Worm (Caenorhabditis elegans) whole organism, midembryonic: ENCODE measurements around the gene oac-32.

Experiments
- T22C8.4 ChIP-seq: fragments of 200-800 bp; sonication (Bioruptor generic); IDR thresholded peaks from 2 replicates; pipeline ENCODE4 v1.3.6; 2022; ENCODE audit warnings: missing genetic modification characterization, missing compliant biosample characterization
- flt-1 ChIP-seq: fragments of 200-800 bp; sonication (Bioruptor generic); IDR thresholded peaks from 2 replicates; pipeline ENCODE4 v1.3.6; 2022; ENCODE audit warnings: missing genetic modification characterization, missing compliant biosample characterization
- klf-2 ChIP-seq: fragments of 200-800 bp; sonication (Bioruptor generic); conservative IDR thresholded peaks from 2 replicates; pipeline ENCODE4 v1.3.6; 2022; ENCODE audit warnings: missing genetic modification reagents, missing genetic modification characterization, missing compliant biosample characterization
- med-1 ChIP-seq: sonication (generic microtip); optimal IDR thresholded peaks from 2 replicates; lab custom pipeline; 2017; ENCODE audit warnings: missing genetic modification characterization, mild to moderate bottlenecking, missing compliant biosample characterization, antibody characterized with exemption, missing genetic modification reagents; ENCODE audit not compliant: insufficient read depth
- ref-1 ChIP-seq: fragments of 200-800 bp; sonication (Bioruptor generic); conservative IDR thresholded peaks from 2 replicates; pipeline ENCODE4 v1.3.6; 2022; ENCODE audit warnings: missing genetic modification reagents, missing genetic modification characterization, missing compliant biosample characterization

- TF ChIP-seq ref-1 (GFP tag; lab: Robert Waterston, UW) (no peak), klf-2 (GFP tag; lab: Robert Waterston, UW) (no peak), T22C8.4 (GFP tag; lab: Robert Waterston, UW) (no peak), flt-1 (GFP tag; lab: Robert Waterston, UW) (no peak), med-1 (GFP tag; lab: Kevin White, UChicago) (no peak)
Measured at ce11 chrV:1499140-1499539, 46.4 kb downstream of the oac-32 start, which contains the start of gene sru-27.
